Worm (Caenorhabditis elegans): ENCODE results near the gene unc-77.

The unc-77 gene

DNA sequence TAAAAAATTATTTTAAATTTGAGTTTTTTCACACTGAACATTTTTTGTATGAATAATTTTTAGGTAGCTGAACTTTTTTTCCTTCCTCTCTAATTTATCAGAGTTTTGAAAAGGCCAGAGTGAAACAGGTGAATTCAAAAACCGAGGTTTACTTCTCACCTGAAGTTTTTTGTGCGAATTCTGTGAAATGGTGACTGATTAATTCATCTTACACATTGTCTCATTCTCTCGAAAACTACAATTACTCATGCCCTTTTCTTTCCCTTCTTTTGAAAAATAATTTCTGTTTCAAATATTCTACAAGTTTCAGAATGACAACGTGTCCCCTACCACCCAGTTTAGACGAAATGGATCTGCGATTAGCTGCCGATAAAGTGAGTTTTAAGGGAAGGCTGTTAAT is 18.1 kb upstream of the unc-77 start, which contains the start of gene tkr-2:
Gene tkr-2 (plus strand): TSS at position 301 of the 400 bp plus-strand sequence.
- TF ChIP-seq nhr-6 (tag; optimal IDR thresholded peaks at IDR 0.05) (no peak), unc-55 (GFP tag; optimal IDR thresholded peaks at IDR 0.05) (no peak), dmd-4 (tag; optimal IDR thresholded peaks at IDR 0.05) (no peak), ztf-1 (GFP tag; conservative IDR thresholded peaks at IDR 0.05) (no peak), zag-1 (tag; optimal IDR thresholded peaks at IDR 0.05) (no peak), alr-1 (tag; optimal IDR thresholded peaks at IDR 0.05) (no peak), sem-4 (tag; optimal IDR thresholded peaks at IDR 0.05) (no peak), peb-1 (tag; optimal IDR thresholded peaks at IDR 0.05) (no peak), mbf-1 (tag; optimal IDR thresholded peaks at IDR 0.05) (no peak), unc-39 (tag; optimal IDR thresholded peaks at IDR 0.05) (no peak), nhr-21 (tag; optimal IDR thresholded peaks at IDR 0.05) (no peak), nhr-23 (tag; optimal IDR thresholded peaks at IDR 0.05) (no peak), sma-3 (GFP tag; optimal IDR thresholded peaks at IDR 0.05) (no peak), nhr-10 (tag; optimal IDR thresholded peaks at IDR 0.05) (no peak), nhr-11 (tag; optimal IDR thresholded peaks at IDR 0.05) (no peak), ZK546.5 (tag; optimal IDR thresholded peaks at IDR 0.05) (no peak), nhr-129 (tag; optimal IDR thresholded peaks at IDR 0.05) (no peak), skn-1 (tag; optimal IDR thresholded peaks at IDR 0.05) (no peak), ama-1 (optimal IDR thresholded peaks at IDR 0.05) (no peak)

DNA sequence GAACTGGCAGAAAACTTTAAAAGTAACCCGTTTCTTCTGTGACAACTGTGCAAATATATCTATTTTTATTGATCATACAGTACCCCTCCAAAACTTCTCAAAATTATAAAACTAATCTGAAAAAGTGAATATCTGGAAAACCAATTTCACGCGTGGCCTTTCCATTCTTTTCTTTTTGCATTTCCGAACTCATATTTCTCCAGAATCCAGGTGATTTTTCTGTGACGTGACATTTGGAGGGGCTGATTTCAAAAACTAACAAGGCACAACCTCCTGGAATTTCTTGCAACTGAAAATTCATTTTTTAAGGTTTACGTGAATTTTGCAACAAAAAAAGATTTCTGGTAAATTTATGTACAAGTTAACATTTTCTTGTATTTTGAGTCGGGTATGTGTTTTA is 16.6 kb upstream of the unc-77 start:
- TF ChIP-seq blmp-1 (tag; optimal IDR thresholded peaks at IDR 0.05; ENCODE audit: insufficient read depth) (no peak), ama-1 (optimal IDR thresholded peaks at IDR 0.05) (no peak), aly-2 (tag; optimal IDR thresholded peaks at IDR 0.05) (no peak), ztf-11 (tag; optimal IDR thresholded peaks at IDR 0.05) (no peak), unc-62 (GFP tag; optimal IDR thresholded peaks at IDR 0.05) (no peak), lsy-2 (tag; optimal IDR thresholded peaks at IDR 0.05) (no peak), R02D3.7 (tag; optimal IDR thresholded peaks at IDR 0.05) (no peak), egl-27 (tag; optimal IDR thresholded peaks at IDR 0.05) (no peak)

DNA sequence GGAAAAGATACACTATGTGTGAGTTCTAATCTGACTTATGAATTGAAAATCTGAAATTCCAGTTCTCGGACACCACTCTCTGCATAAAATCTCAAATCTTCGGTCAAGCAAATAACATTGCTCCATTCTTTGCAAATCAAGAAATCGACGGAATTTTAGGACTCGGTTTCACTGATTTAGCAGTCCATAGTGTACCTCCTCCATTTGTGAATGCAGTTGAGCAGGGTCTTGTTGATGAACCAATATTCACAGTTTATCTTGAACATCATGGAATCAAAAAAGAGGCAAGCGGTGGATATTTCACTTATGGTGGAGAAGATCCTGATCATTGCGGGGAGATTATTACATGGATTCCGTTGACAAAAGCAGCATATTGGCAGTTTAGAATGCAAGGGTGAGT is 3.5 kb upstream of the unc-77 start:
- no peak for TF ChIP-seq nhr-10 (tag; optimal IDR thresholded peaks at IDR 0.05)
- TF ChIP-seq nhr-129 (tag; optimal IDR thresholded peaks at IDR 0.05), result no peak
- no peak for TF ChIP-seq nhr-11 (tag; optimal IDR thresholded peaks at IDR 0.05)
- no peak for TF ChIP-seq zag-1 (tag; optimal IDR thresholded peaks at IDR 0.05)
- TF ChIP-seq lsy-2 (tag; optimal IDR thresholded peaks at IDR 0.05), result no peak
- no peak for TF ChIP-seq C34F6.9 (tag; optimal IDR thresholded peaks at IDR 0.05)
- no peak for TF ChIP-seq ztf-11 (tag; optimal IDR thresholded peaks at IDR 0.05)
- TF ChIP-seq alr-1 (tag; optimal IDR thresholded peaks at IDR 0.05), result no peak
- no peak for TF ChIP-seq unc-55 (GFP tag; optimal IDR thresholded peaks at IDR 0.05)
- TF ChIP-seq nhr-77 (tag; optimal IDR thresholded peaks at IDR 0.05), result no peak
- no peak for TF ChIP-seq crh-2 (tag; optimal IDR thresholded peaks at IDR 0.05)
- TF ChIP-seq ZK546.5 (tag; optimal IDR thresholded peaks at IDR 0.05), result no peak
- TF ChIP-seq fos-1 (tag; optimal IDR thresholded peaks at IDR 0.05), result no peak
- no peak for TF ChIP-seq peb-1 (tag; optimal IDR thresholded peaks at IDR 0.05)

DNA sequence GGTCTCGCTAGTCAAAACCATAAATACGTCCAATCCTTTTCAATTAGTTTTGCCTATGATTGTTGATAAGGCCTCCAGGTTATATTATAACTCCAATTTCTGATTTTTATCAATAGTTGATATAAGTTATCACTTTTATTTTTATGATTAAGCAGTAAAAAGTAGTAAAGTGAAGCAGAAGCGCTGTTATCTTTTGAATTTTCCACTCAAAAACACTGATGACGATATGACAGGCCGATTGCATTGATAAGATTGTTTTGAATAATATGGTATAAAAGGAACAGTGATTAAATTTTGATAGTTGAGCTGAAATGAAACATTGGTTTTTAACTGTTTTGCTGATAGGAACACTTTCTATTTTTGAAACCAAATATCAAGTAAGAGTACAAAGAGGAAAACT is 1.9 kb upstream of the unc-77 start, which contains the start of gene asp-9:
Gene asp-9 (plus strand): TSS at position 312 of the 400 bp plus-strand sequence.
- TF ChIP-seq lin-13 (GFP tag; optimal IDR thresholded peaks at IDR 0.05) (no peak), fos-1 (tag; optimal IDR thresholded peaks at IDR 0.05) (peak; percentile 48), snpc-4 (tag; optimal IDR thresholded peaks at IDR 0.05) (no peak), ztf-4 (tag; optimal IDR thresholded peaks at IDR 0.05) (no peak), sma-3 (GFP tag; optimal IDR thresholded peaks at IDR 0.05) (no peak)

DNA sequence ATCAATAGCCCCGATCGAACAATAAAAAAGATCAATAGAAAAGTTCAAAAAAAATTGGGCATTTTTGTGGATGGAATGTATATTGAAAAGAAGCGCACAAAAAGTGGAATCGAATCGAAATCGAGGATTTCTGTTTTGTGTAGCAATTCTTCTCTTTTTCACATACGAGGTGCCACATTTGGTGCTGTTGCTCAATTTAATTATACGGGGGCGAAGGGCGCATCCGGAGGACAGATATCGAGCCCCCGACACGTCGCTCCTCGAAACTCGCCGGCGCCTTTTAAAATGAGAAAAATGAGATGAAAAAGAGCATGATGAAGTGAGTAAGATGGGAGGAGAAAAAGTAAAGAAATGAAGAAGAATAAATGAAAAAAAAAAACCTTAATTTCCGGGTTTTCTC is 6.3 kb downstream of the unc-77 start:
- TF ChIP-seq dmd-4 (tag; optimal IDR thresholded peaks at IDR 0.05), result no peak
- no peak for TF ChIP-seq egl-27 (tag; optimal IDR thresholded peaks at IDR 0.05)
- no peak for TF ChIP-seq sma-9 (GFP tag; optimal IDR thresholded peaks at IDR 0.05)
- TF ChIP-seq sma-9 (tag; optimal IDR thresholded peaks at IDR 0.05), result no peak
- no peak for TF ChIP-seq nhr-6 (tag; optimal IDR thresholded peaks at IDR 0.05)
- TF ChIP-seq nhr-25 (tag; optimal IDR thresholded peaks at IDR 0.05), result no peak
- TF ChIP-seq nhr-12 (tag; optimal IDR thresholded peaks at IDR 0.05), result no peak
- no peak for TF ChIP-seq lin-11 (tag; optimal IDR thresholded peaks at IDR 0.05)
- TF ChIP-seq mab-5 (tag; optimal IDR thresholded peaks at IDR 0.05), result no peak
- no peak for TF ChIP-seq unc-55 (GFP tag; optimal IDR thresholded peaks at IDR 0.05)

All from whole organism, L2 larva.